Fruit fly (Drosophila melanogaster): ENCODE results near the gene wnd.

The wnd gene

DNA sequence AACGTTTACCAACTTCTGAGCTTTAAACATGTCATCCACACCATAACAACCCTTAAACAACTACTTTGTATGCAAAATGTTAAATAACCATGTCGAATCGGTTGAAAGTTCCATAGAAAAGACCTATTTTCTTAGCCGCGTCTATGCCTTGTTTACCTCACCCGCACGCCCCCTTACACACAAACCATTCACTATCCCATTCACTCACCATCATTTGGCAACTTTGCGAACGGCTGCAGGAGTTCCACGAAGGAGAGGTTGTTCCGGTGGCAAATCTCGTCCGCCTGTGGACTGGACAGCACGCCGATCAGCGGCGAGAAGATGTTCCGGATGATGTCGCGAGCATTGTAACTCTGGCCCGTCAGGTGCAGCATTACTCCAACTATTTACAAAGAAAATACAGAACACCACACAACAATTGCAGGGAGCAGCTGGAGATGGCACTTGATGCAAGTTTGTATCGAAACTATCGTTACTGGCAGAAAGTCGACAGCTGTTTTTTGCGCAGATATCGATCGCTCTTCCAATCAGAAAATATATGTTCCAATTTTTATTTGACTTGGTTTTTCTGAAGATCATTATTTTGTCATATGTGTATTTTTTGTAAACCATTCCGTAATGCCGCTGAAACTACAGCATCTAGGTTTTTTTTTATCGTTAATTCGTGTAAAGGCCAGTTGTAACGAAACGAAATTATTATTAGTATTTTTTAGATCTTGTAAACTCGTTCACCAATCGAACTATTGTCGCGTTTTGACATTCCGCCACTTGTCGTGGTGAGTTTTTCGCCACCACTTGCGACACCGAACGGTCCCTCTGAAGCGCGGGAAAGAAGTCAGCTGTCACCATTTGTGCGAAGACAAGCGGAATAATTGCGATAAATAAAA, 17.3 kb downstream of the wnd start, which contains the start of gene asf1 (continued):
- TF ChIP-seq CG11696 (GFP tag; IDR thresholded peaks at IDR 0.05) (peak; percentile 80), Adf1 (GFP tag; IDR thresholded peaks at IDR 0.05) (no peak), CG12769 (tag; optimal IDR thresholded peaks at IDR 0.05) (no peak), CG12104 (GFP tag; optimal IDR thresholded peaks at IDR 0.05) (no peak), CG8944 (GFP tag; optimal IDR thresholded peaks at IDR 0.05) (no peak), CG1602 (GFP tag; optimal IDR thresholded peaks at IDR 0.05) (no peak), zen2 (GFP tag; IDR thresholded peaks at IDR 0.05; ENCODE audit: partially characterized antibody) (peak; percentile 45; the same call in 1 of the 3 replicates), CG11504 (tag; optimal IDR thresholded peaks at IDR 0.05) (peak; percentile 51), lov (optimal IDR thresholded peaks at IDR 0.05) (no peak), lov (GFP tag; IDR thresholded peaks at IDR 0.05) (no peak), CG17359 (tag; optimal IDR thresholded peaks at IDR 0.05) (no peak), CG18599 (GFP tag; optimal IDR thresholded peaks at IDR 0.05) (no peak), ase (GFP tag; IDR thresholded peaks at IDR 0.05) (no peak), ro (GFP tag; IDR thresholded peaks at IDR 0.05) (no peak), CG4707 (GFP tag; optimal IDR thresholded peaks at IDR 0.05) (no peak), CG18619 (GFP tag; optimal IDR thresholded peaks at IDR 0.05) (no peak), CHES-1-like (GFP tag; optimal IDR thresholded peaks at IDR 0.05) (peak; percentile 68), Drgx (GFP tag; IDR thresholded peaks at IDR 0.05) (peak; percentile 51), rib (GFP tag; IDR thresholded peaks at IDR 0.05) (peak; percentile 58; the same call in 1 of the 2 replicates), run (tag; optimal IDR thresholded peaks at IDR 0.05) (no peak), Mes4 (GFP tag; optimal IDR thresholded peaks at IDR 0.05) (no peak), CG34422 (GFP tag; IDR thresholded peaks at IDR 0.05) (peak; percentile 38; the same call in 1 of the 3 replicates), stwl (tag; optimal IDR thresholded peaks at IDR 0.05) (peak; percentile 29), CG8765 (GFP tag; IDR thresholded peaks at IDR 0.05) (no peak), bcd (GFP tag; optimal IDR thresholded peaks at IDR 0.05) (no peak), CG12744 (GFP tag; optimal IDR thresholded peaks at IDR 0.05) (no peak), Dp (GFP tag; optimal IDR thresholded peaks at IDR 0.05) (peak; percentile 70), Sry-β (GFP tag; optimal IDR thresholded peaks at IDR 0.05) (no peak), row (GFP tag; IDR thresholded peaks at IDR 0.05) (peak; percentile 66; the same call in 2 of the 3 replicates), CG6254 (GFP tag; optimal IDR thresholded peaks at IDR 0.05) (no peak), ems (GFP tag; optimal IDR thresholded peaks at IDR 0.05) (no peak), onecut (GFP tag; IDR thresholded peaks at IDR 0.05) (peak; percentile 68), sc (optimal IDR thresholded peaks at IDR 0.05) (no peak), sc (GFP tag; optimal IDR thresholded peaks at IDR 0.05) (no peak), Trl (optimal IDR thresholded peaks at IDR 0.05) (no peak), Trl (GFP tag; optimal IDR thresholded peaks at IDR 0.05) (peak; percentile 41), wek (GFP tag; optimal IDR thresholded peaks at IDR 0.05) (no peak), Eip74EF (GFP tag; optimal IDR thresholded peaks at IDR 0.05) (no peak), Doc3 (GFP tag; IDR thresholded peaks at IDR 0.05; ENCODE audit: partially characterized antibody) (peak; percentile 67), CG4854 (GFP tag; optimal IDR thresholded peaks at IDR 0.05) (no peak), zen (tag; optimal IDR thresholded peaks at IDR 0.05) (peak; percentile 2), NC2β (GFP tag; optimal IDR thresholded peaks at IDR 0.05) (peak; percentile 23), ATbp (GFP tag; optimal IDR thresholded peaks at IDR 0.05) (no peak), CG6765 (GFP tag; optimal IDR thresholded peaks at IDR 0.05) (no peak), slou (GFP tag; optimal IDR thresholded peaks at IDR 0.05) (no peak), schlank (tag; optimal IDR thresholded peaks at IDR 0.05) (no peak), CG11247 (GFP tag; IDR thresholded peaks at IDR 0.05) (no peak), B-H2 (GFP tag; optimal IDR thresholded peaks at IDR 0.05) (no peak), Doc2 (GFP tag; IDR thresholded peaks at IDR 0.05) (no peak), HmgZ (tag; optimal IDR thresholded peaks at IDR 0.05) (no peak)

Measured in whole organism, embryonic.